Worm (Caenorhabditis elegans) whole organism, young adult: ENCODE measurements around the gene picc-1.

Source experiments
- B0035.1 ChIP-seq: sonication (generic microtip); optimal IDR thresholded peaks from 2 replicates; lab custom pipeline; 2016; ENCODE audit warnings: missing genetic modification characterization, mild to moderate bottlenecking, missing compliant biosample characterization, missing genotype, missing genetic modification reagents
- F10E7.11 ChIP-seq: sonication (generic microtip); optimal IDR thresholded peaks from 2 replicates; lab custom pipeline; 2017; ENCODE audit warnings: mild to moderate bottlenecking, missing genetic modification characterization, moderate library complexity, missing compliant biosample characterization
- F22D6.2 ChIP-seq: sonication (generic microtip); optimal IDR thresholded peaks from 2 replicates; lab custom pipeline; 2016; ENCODE audit warnings: mild to moderate bottlenecking, missing genetic modification characterization, missing compliant biosample characterization
- F23B12.7 ChIP-seq: sonication (generic microtip); optimal IDR thresholded peaks from 2 replicates; lab custom pipeline; 2017; ENCODE audit warnings: missing genetic modification characterization, mild to moderate bottlenecking, missing compliant biosample characterization, antibody characterized with exemption, moderate library complexity; ENCODE audit not compliant: insufficient read depth
- F33H1.4 ChIP-seq: fragments of 200-800 bp; sonication (Bioruptor generic); IDR thresholded peaks from 2 replicates; pipeline ENCODE4 v1.3.6; 2022; ENCODE audit warnings: missing genetic modification reagents, missing genetic modification characterization, missing compliant biosample characterization
- F52B5.7 ChIP-seq: sonication (generic microtip); optimal IDR thresholded peaks from 2 replicates; lab custom pipeline; 2016; ENCODE audit warnings: mild to moderate bottlenecking, missing genetic modification characterization, missing compliant biosample characterization
- F55B11.4 ChIP-seq: sonication (generic microtip); optimal IDR thresholded peaks from 2 replicates; lab custom pipeline; 2016; ENCODE audit warnings: missing compliant biosample characterization, missing genetic modification characterization, borderline replicate concordance; ENCODE audit not compliant: insufficient read depth
- F57A8.1 ChIP-seq: fragments of 200-800 bp; sonication (Bioruptor generic); optimal IDR thresholded peaks from 2 replicates; lab custom pipeline; 2018; ENCODE audit warnings: mild to moderate bottlenecking, missing genetic modification characterization, moderate library complexity, missing compliant biosample characterization
- K11D2.4 ChIP-seq: fragments of 200-800 bp; sonication (Bioruptor generic); IDR thresholded peaks from 2 replicates; pipeline ENCODE4 v1.3.6; 2022; ENCODE audit warnings: missing genetic modification reagents, missing genetic modification characterization, missing compliant biosample characterization
- K12H6.12 ChIP-seq: fragments of 200-800 bp; sonication (Bioruptor generic); optimal IDR thresholded peaks from 2 replicates; lab custom pipeline; 2018; ENCODE audit warnings: mild to moderate bottlenecking, missing genetic modification characterization, missing compliant biosample characterization
- T26A5.8 ChIP-seq: sonication (generic microtip); optimal IDR thresholded peaks from 2 replicates; lab custom pipeline; 2016; ENCODE audit warnings: missing genetic modification characterization, missing compliant biosample characterization
- Y53G8AR.9 ChIP-seq: fragments of 200-800 bp; sonication (Bioruptor generic); conservative IDR thresholded peaks from 2 replicates; pipeline ENCODE4 v1.3.6; 2022; ENCODE audit warnings: missing genetic modification reagents, missing genetic modification characterization, missing compliant biosample characterization
- ZK185.1 ChIP-seq: sonication (generic microtip); optimal IDR thresholded peaks from 2 replicates; lab custom pipeline; 2016; ENCODE audit warnings: mild to moderate bottlenecking, missing genetic modification characterization, missing compliant biosample characterization; ENCODE audit not compliant: poor library complexity, severe bottlenecking
- akir-1 ChIP-seq: fragments of 200-800 bp; sonication (Bioruptor generic); optimal IDR thresholded peaks from 2 replicates; lab custom pipeline; 2018; ENCODE audit warnings: mild to moderate bottlenecking, missing genetic modification characterization, moderate library complexity, missing compliant biosample characterization
- ama-1 ChIP-seq, 3 experiments: fragments of 150-350 bp in 1 of 3; sonication (generic microtip) in 2 of 3; optimal IDR thresholded peaks; 2 replicates each; lab custom pipeline; 2014 to 2018; ENCODE audit warnings: missing biosample characterization in 2 of 3, missing genetic modification characterization in 2 of 3, missing genetic modification reagents in 2 of 3
- attf-5 ChIP-seq: fragments of 200-800 bp; sonication (Bioruptor generic); optimal IDR thresholded peaks from 2 replicates; lab custom pipeline; 2018; ENCODE audit warnings: mild to moderate bottlenecking, missing genetic modification characterization, missing compliant biosample characterization
- bed-2 ChIP-seq: fragments of 200-800 bp; sonication (Bioruptor generic); IDR thresholded peaks from 2 replicates; pipeline ENCODE4 v1.3.6; 2022; ENCODE audit warnings: missing genetic modification reagents, missing genetic modification characterization, missing compliant biosample characterization
- cebp-1 ChIP-seq, 2 experiments: fragments of 200-800 bp in 1 of 2; sonication (Bioruptor generic) in 1 of 2; sonication (generic microtip) in 1 of 2; IDR thresholded peaks in 1 of 2; optimal IDR thresholded peaks in 1 of 2; 2 replicates each; pipeline versions ENCODE4 v1.3.6 to Lab custom; 2017 to 2022; ENCODE audit warnings: missing compliant biosample characterization in 2 of 2, missing genetic modification characterization in 2 of 2, mild to moderate bottlenecking in 1 of 2, missing genetic modification reagents in 1 of 2, moderate library complexity in 1 of 2
- ceh-27 ChIP-seq: fragments of 200-800 bp; sonication (Bioruptor generic); optimal IDR thresholded peaks from 2 replicates; lab custom pipeline; 2018; ENCODE audit warnings: mild to moderate bottlenecking, missing genetic modification characterization, moderate library complexity, missing compliant biosample characterization
- ceh-40 ChIP-seq: fragments of 200-800 bp; sonication (Bioruptor generic); IDR thresholded peaks from 2 replicates; pipeline ENCODE4 v1.3.6; 2022; ENCODE audit warnings: missing genetic modification characterization, missing compliant biosample characterization
- ceh-91 ChIP-seq: fragments of 200-800 bp; sonication (Bioruptor generic); IDR thresholded peaks from 2 replicates; pipeline ENCODE4 v1.3.6; 2022; ENCODE audit warnings: missing genetic modification reagents, missing genetic modification characterization, missing compliant biosample characterization
- egl-44 ChIP-seq: fragments of 200-800 bp; sonication (Bioruptor generic); IDR thresholded peaks from 2 replicates; pipeline ENCODE4 v1.3.6; 2022; ENCODE audit warnings: missing genetic modification reagents, missing genetic modification characterization, missing compliant biosample characterization
- ekl-4 ChIP-seq: fragments of 200-800 bp; sonication (Bioruptor generic); IDR thresholded peaks from 2 replicates; pipeline ENCODE4 v1.3.6; 2022; ENCODE audit warnings: missing genetic modification reagents, missing genetic modification characterization, missing compliant biosample characterization
- hmg-20 ChIP-seq: fragments of 200-800 bp; sonication (Bioruptor generic); IDR thresholded peaks from 2 replicates; pipeline ENCODE4 v1.3.6; 2022; ENCODE audit warnings: missing genetic modification reagents, missing genetic modification characterization, missing compliant biosample characterization
- lin-26 ChIP-seq: fragments of 200-800 bp; sonication (Bioruptor generic); IDR thresholded peaks from 2 replicates; pipeline ENCODE4 v1.3.6; 2022; ENCODE audit warnings: missing genetic modification reagents, missing genetic modification characterization, missing compliant biosample characterization
- lin-35 ChIP-seq, 3 experiments: fragments of 150-350 bp in 2 of 3; sonication (generic microtip) in 1 of 3; optimal IDR thresholded peaks; 2 replicates each; lab custom pipeline; 2014 to 2018; ENCODE audit warnings: missing biosample characterization in 3 of 3, missing genetic modification characterization in 3 of 3, missing genetic modification reagents in 3 of 3
- lsl-1 ChIP-seq: fragments of 200-800 bp; sonication (Bioruptor generic); optimal IDR thresholded peaks from 2 replicates; lab custom pipeline; 2018; ENCODE audit warnings: mild to moderate bottlenecking, missing genetic modification characterization, moderate library complexity, missing compliant biosample characterization
- madf-3 ChIP-seq: fragments of 200-800 bp; sonication (Bioruptor generic); IDR thresholded peaks from 2 replicates; pipeline ENCODE4 v1.3.6; 2022; ENCODE audit warnings: missing genetic modification reagents, missing genetic modification characterization, missing compliant biosample characterization
- madf-8 ChIP-seq: fragments of 200-800 bp; sonication (Bioruptor generic); conservative IDR thresholded peaks from 2 replicates; pipeline ENCODE4 v1.3.6; 2022; ENCODE audit warnings: missing genetic modification reagents, missing genetic modification characterization, missing compliant biosample characterization
- mes-4 ChIP-seq: sonication (generic microtip); optimal IDR thresholded peaks from 2 replicates; lab custom pipeline; 2016; ENCODE audit warnings: missing genotype, missing genetic modification characterization, missing compliant biosample characterization
- mxl-1 ChIP-seq: sonication (generic microtip); optimal IDR thresholded peaks from 2 replicates; lab custom pipeline; 2016; ENCODE audit warnings: missing genetic modification characterization, missing compliant biosample characterization
- nfyb-1 ChIP-seq: fragments of 200-800 bp; sonication (Bioruptor generic); IDR thresholded peaks from 2 replicates; pipeline ENCODE4 v1.3.6; 2022; ENCODE audit warnings: missing genetic modification reagents, missing genetic modification characterization, missing compliant biosample characterization
- nhr-120 ChIP-seq: fragments of 200-800 bp; sonication (Bioruptor generic); IDR thresholded peaks from 2 replicates; pipeline ENCODE4 v1.3.6; 2022; ENCODE audit warnings: missing genetic modification characterization, missing compliant biosample characterization
- nhr-179 ChIP-seq: sonication (generic microtip); optimal IDR thresholded peaks from 2 replicates; lab custom pipeline; 2016; ENCODE audit warnings: mild to moderate bottlenecking, missing genetic modification characterization, missing compliant biosample characterization
- nhr-27 ChIP-seq: fragments of 200-800 bp; sonication (Bioruptor generic); optimal IDR thresholded peaks from 2 replicates; lab custom pipeline; 2018; ENCODE audit warnings: mild to moderate bottlenecking, missing genetic modification characterization, moderate library complexity, missing compliant biosample characterization
- nhr-80 ChIP-seq: sonication (generic microtip); optimal IDR thresholded peaks from 2 replicates; lab custom pipeline; 2016; ENCODE audit warnings: missing genetic modification characterization, missing compliant biosample characterization
- pbrm-1 ChIP-seq: fragments of 200-800 bp; sonication (Bioruptor generic); IDR thresholded peaks from 2 replicates; pipeline ENCODE4 v1.3.6; 2022; ENCODE audit warnings: missing genetic modification reagents, missing genetic modification characterization, missing compliant biosample characterization
- pha-4 ChIP-seq: fragments of 150-350 bp; sonication (generic microtip); optimal IDR thresholded peaks from 2 replicates; lab custom pipeline; 2014; ENCODE audit warnings: missing biosample characterization, missing genetic modification reagents, missing genetic modification characterization
- rec-8 ChIP-seq, 2 experiments: sonication (generic microtip); optimal IDR thresholded peaks; 2 replicates each; lab custom pipeline; 2016; ENCODE audit warnings: mild to moderate bottlenecking in 2 of 2, missing genetic modification characterization in 2 of 2, missing genetic modification reagents in 2 of 2, missing genotype in 2 of 2, missing biosample characterization in 1 of 2, missing compliant biosample characterization in 1 of 2, moderate library complexity in 1 of 2
- repo-1 ChIP-seq: sonication (generic microtip); optimal IDR thresholded peaks from 2 replicates; lab custom pipeline; 2017; ENCODE audit warnings: mild to moderate bottlenecking, missing genetic modification characterization, missing compliant biosample characterization
- rpc-1 ChIP-seq, 2 experiments: fragments of 150-350 bp in 1 of 2; sonication (generic microtip) in 1 of 2; optimal IDR thresholded peaks; 2 replicates each; lab custom pipeline; 2014 to 2018; ENCODE audit warnings: missing biosample characterization in 1 of 2, missing genetic modification characterization in 1 of 2, missing genetic modification reagents in 1 of 2, missing genotype in 1 of 2
- sdz-38 ChIP-seq: sonication (generic microtip); optimal IDR thresholded peaks from 2 replicates; lab custom pipeline; 2016; ENCODE audit warnings: missing genotype, missing genetic modification characterization, missing compliant biosample characterization
- snpc-3.4 ChIP-seq: sonication (generic microtip); optimal IDR thresholded peaks from 2 replicates; lab custom pipeline; 2017; ENCODE audit warnings: missing genetic modification characterization, mild to moderate bottlenecking, missing compliant biosample characterization, antibody characterized with exemption, moderate library complexity, missing genotype, missing genetic modification reagents
- unc-62 ChIP-seq: fragments of 150-350 bp; optimal IDR thresholded peaks from 2 replicates; lab custom pipeline; 2014; ENCODE audit warnings: missing biosample characterization, missing genetic modification reagents, missing genetic modification characterization
- zfh-2 ChIP-seq: fragments of 200-800 bp; sonication (Bioruptor generic); conservative IDR thresholded peaks from 2 replicates; pipeline ENCODE4 v1.3.6; 2022; ENCODE audit warnings: missing genetic modification reagents, missing genetic modification characterization, missing compliant biosample characterization
- ztf-18 ChIP-seq: sonication (generic microtip); optimal IDR thresholded peaks from 2 replicates; lab custom pipeline; 2016; ENCODE audit warnings: missing genotype, mild to moderate bottlenecking, missing genetic modification characterization, missing compliant biosample characterization
- ztf-22 ChIP-seq: fragments of 200-800 bp; sonication (Bioruptor generic); optimal IDR thresholded peaks from 2 replicates; lab custom pipeline; 2018; ENCODE audit warnings: mild to moderate bottlenecking, missing genetic modification characterization, moderate library complexity, missing compliant biosample characterization

The picc-1 gene

DNA sequence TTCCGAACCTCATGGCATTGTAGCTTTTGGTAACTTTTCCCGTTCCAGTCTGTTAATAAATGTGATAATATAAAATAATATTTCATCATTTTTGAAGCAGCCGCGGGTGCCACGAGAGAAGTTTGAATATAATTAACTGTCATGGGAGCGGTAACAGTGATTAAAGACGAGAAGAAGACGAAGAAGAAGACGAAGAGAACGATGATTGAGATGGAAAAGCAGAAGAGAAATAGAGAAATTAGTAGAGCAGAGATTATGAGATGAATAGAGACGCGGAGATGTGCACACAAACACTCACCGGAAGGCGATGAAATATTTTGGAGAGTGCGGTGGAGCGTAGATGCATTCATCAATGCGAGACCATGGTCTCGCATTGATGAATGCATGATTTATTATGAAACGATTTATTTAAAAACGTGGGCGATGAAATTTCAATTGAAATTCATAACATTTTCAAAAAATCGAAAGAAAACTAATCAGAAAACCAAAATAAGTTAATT, 34.4 kb downstream of the picc-1 start, which contains the start of gene seip-1 (continued):
- no peak for TF ChIP-seq T26A5.8 (tag; lab: Kevin White, UChicago)
- TF ChIP-seq pbrm-1 (GFP tag; lab: Robert Waterston, UW) = peak; percentile 55; the same call in 1 of the 2 replicates
- TF ChIP-seq ama-1 (optimal IDR thresholded peaks at IDR 0.05; lab: Kevin White, UChicago) = peak; percentile 10
- no peak for TF ChIP-seq ama-1 (GFP tag; optimal IDR thresholded peaks at IDR 0.05; lab: Kevin White, UChicago)
- TF ChIP-seq nhr-179 (tag; lab: Kevin White, UChicago) = no peak
- no peak for TF ChIP-seq zfh-2 (GFP tag; lab: Robert Waterston, UW)
- TF ChIP-seq nfyb-1 (GFP tag; lab: Robert Waterston, UW) = no peak
- TF ChIP-seq unc-62 = peak; percentile 65
- peak; percentile 94 for TF ChIP-seq nhr-80 (tag; lab: Kevin White, UChicago)
- no peak for TF ChIP-seq ztf-22 (GFP tag; lab: Kevin White, UChicago)
- TF ChIP-seq madf-3 = no peak
- peak; percentile 36 for TF ChIP-seq K12H6.12 (tag; lab: Kevin White, UChicago)
- no peak for TF ChIP-seq akir-1 (GFP tag; lab: Kevin White, UChicago)
- no peak for TF ChIP-seq mes-4 (tag; lab: Kevin White, UChicago)
- 0 out of 2 replicates have a peak, but pooled peaks have one; percentile 33 for TF ChIP-seq ekl-4 (GFP tag; lab: Robert Waterston, UW)
- no peak for TF ChIP-seq rpc-1 (optimal IDR thresholded peaks at IDR 0.05; lab: Kevin White, UChicago)
- no peak for TF ChIP-seq rpc-1 (tag; optimal IDR thresholded peaks at IDR 0.05; lab: Kevin White, UChicago)
- no peak for TF ChIP-seq F33H1.4 (GFP tag; lab: Robert Waterston, UW)
- no peak for TF ChIP-seq pha-4 (tag; lab: Kevin White, UChicago)
- no peak for TF ChIP-seq ceh-40 (GFP tag; lab: Robert Waterston, UW)
- TF ChIP-seq sdz-38 (tag; lab: Kevin White, UChicago) = no peak
- no peak for TF ChIP-seq ceh-91
- TF ChIP-seq lin-35 (GFP tag; optimal IDR thresholded peaks at IDR 0.05; lab: Kevin White, UChicago) = no peak
- TF ChIP-seq F22D6.2 (tag; lab: Kevin White, UChicago) = no peak
- peak; percentile 38 for TF ChIP-seq ZK185.1 (tag; lab: Kevin White, UChicago)
- TF ChIP-seq madf-8 (GFP tag; lab: Robert Waterston, UW) = no peak
- no peak for TF ChIP-seq lin-26
- TF ChIP-seq hmg-20 = no peak
- no peak for TF ChIP-seq bed-2 (GFP tag; lab: Robert Waterston, UW)
- no peak for TF ChIP-seq F55B11.4 (tag; lab: Kevin White, UChicago)
- peak; percentile 70 for TF ChIP-seq cebp-1 (GFP tag; IDR thresholded peaks at IDR 0.05; lab: Robert Waterston, UW)
- peak; percentile 94 for TF ChIP-seq cebp-1 (tag; optimal IDR thresholded peaks at IDR 0.05; lab: Kevin White, UChicago)
- TF ChIP-seq snpc-3.4 (tag; lab: Kevin White, UChicago) = no peak
- TF ChIP-seq F52B5.7 (tag; lab: Kevin White, UChicago) = no peak
- no peak for TF ChIP-seq nhr-120 (GFP tag; lab: Robert Waterston, UW)
- no peak for TF ChIP-seq F10E7.11
- TF ChIP-seq rec-8 (tag; optimal IDR thresholded peaks at IDR 0.05; lab: Kevin White, UChicago) = no peak
- no peak for TF ChIP-seq F57A8.1
- TF ChIP-seq Y53G8AR.9 (GFP tag; lab: Robert Waterston, UW) = no peak
- TF ChIP-seq K11D2.4 (GFP tag; lab: Robert Waterston, UW) = peak; percentile 61; the same call in 1 of the 2 replicates
- no peak for TF ChIP-seq nhr-27 (tag; lab: Kevin White, UChicago)
- no peak for TF ChIP-seq repo-1 (tag; lab: Kevin White, UChicago)
- no peak for TF ChIP-seq mxl-1 (tag; lab: Kevin White, UChicago)
- TF ChIP-seq F23B12.7 = peak; percentile 84
- 0 out of 2 replicates have a peak, but pooled peaks have one; percentile 38 for TF ChIP-seq egl-44
- peak; percentile 90 for TF ChIP-seq attf-5 (GFP tag; lab: Kevin White, UChicago)
- TF ChIP-seq lsl-1 (GFP tag; lab: Kevin White, UChicago) = peak; percentile 37
- TF ChIP-seq B0035.1 (tag; lab: Kevin White, UChicago) = no peak
- TF ChIP-seq ztf-18 (tag; lab: Kevin White, UChicago) = peak; percentile 36
- TF ChIP-seq ceh-27 (GFP tag; lab: Kevin White, UChicago) = peak; percentile 4
